Worm (Caenorhabditis elegans): ENCODE results near the gene F42A9.8.

Gene F42A9.8

DNA sequence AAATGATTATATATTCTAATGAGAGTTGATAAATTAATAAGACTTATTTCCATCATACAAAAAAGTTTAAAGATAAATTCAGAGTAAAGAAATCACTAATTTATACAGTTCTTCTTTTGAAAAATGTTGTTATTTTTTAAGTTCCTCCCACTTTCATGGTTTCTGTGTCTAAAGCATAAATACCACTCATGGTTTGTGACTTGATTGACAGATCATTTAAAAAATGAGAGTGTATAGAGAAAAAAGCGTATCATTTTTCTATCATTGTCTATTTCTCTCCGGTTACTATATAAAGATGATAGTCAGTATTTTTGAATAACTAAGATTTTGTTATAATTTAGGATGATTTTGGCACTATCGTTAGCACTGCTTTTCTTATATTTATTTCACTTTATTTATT is 3.9 kb downstream of the F42A9.8 start, which contains the start of gene cyp-33E3:
cyp-33E3 (plus strand) TSS at position 316 of the 400 bp plus-strand sequence.
- TF ChIP-seq ztf-29 (GFP tag; IDR thresholded peaks at IDR 0.05), result no peak
- no peak for TF ChIP-seq cog-1 (tag; optimal IDR thresholded peaks at IDR 0.05)
- TF ChIP-seq med-1 (GFP tag; optimal IDR thresholded peaks at IDR 0.05; ENCODE audit: insufficient read depth), result no peak
- no peak for TF ChIP-seq T22C8.4 (GFP tag; IDR thresholded peaks at IDR 0.05)
- TF ChIP-seq klf-2 (GFP tag; conservative IDR thresholded peaks at IDR 0.05), result no peak
- TF ChIP-seq tab-1 (GFP tag; IDR thresholded peaks at IDR 0.05), result no peak
- no peak for TF ChIP-seq flt-1 (GFP tag; IDR thresholded peaks at IDR 0.05)
- no peak for TF ChIP-seq ref-1 (GFP tag; conservative IDR thresholded peaks at IDR 0.05)
- no peak for TF ChIP-seq ztf-23 (GFP tag; IDR thresholded peaks at IDR 0.05)

DNA sequence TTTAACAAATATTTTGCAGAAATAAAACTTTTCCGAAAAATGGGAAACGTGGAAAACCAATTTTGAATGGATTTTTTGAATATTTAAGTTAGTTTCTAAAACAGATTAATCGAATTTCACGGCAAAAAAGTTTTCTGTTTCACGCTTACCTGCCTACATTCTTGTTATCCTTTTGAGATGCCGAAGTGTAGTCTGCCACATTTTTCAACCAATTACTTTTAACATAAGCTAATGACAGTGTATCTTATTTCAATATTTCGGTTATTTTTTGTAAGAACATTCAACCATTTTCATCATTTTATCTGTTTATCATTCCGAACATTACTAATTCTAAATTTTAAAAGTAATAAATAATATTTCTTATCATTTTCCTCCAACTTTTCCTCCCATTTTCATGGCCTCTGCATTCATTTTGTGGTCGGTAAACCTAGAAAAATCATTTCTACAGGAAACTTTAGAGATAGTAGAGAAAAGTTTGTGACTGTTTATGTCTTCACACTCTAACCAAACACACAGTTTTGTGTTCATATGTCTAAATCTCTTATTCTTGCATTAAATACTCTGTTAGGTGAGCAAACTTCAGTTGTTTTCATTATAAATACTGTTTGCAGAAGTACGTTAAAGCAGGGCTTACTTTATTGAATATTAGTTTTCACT is 6.6 kb downstream of the F42A9.8 start, which contains the start of the genes F42A9.17 and cyp-33E2:
F42A9.17 (minus strand) TSS at position 51 of the 657 bp plus-strand sequence.
cyp-33E2 (plus strand) TSS at position 449 of the 657 bp plus-strand sequence.
- no peak for TF ChIP-seq tab-1 (GFP tag; IDR thresholded peaks at IDR 0.05)
- TF ChIP-seq flt-1 (GFP tag; IDR thresholded peaks at IDR 0.05), result no peak
- TF ChIP-seq T22C8.4 (GFP tag; IDR thresholded peaks at IDR 0.05), result no peak
- no peak for TF ChIP-seq klf-2 (GFP tag; conservative IDR thresholded peaks at IDR 0.05)
- no peak for TF ChIP-seq med-1 (GFP tag; optimal IDR thresholded peaks at IDR 0.05; ENCODE audit: insufficient read depth)
- no peak for TF ChIP-seq ztf-29 (GFP tag; IDR thresholded peaks at IDR 0.05)
- no peak for TF ChIP-seq cog-1 (tag; optimal IDR thresholded peaks at IDR 0.05)
- no peak for TF ChIP-seq ref-1 (GFP tag; conservative IDR thresholded peaks at IDR 0.05)
- TF ChIP-seq ztf-23 (GFP tag; IDR thresholded peaks at IDR 0.05), result no peak

DNA sequence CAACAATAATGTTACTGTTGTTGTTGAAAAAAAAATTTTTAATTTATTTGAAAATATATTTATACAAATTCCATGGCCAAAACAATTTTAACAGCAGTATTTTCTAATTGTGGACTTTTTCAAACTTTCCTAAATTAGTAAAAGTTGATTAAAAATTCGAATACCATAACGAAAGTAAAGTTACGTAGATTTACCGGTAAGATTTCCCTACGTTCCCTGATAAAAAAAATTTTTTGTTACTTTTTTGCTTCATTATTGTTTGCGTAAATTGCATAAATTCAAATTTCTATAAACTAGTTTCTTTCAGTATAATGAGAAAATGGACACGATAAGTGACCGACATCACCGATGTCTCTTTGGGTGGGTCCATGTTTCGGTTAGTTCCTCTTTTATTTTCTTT is 9.7 kb downstream of the F42A9.8 start, which contains the start of gene F42A9.6:
F42A9.6 (plus strand) TSS at position 301 of the 400 bp plus-strand sequence.
- no peak for TF ChIP-seq tab-1 (GFP tag; IDR thresholded peaks at IDR 0.05)
- no peak for TF ChIP-seq ztf-23 (GFP tag; IDR thresholded peaks at IDR 0.05)
- no peak for TF ChIP-seq cog-1 (tag; optimal IDR thresholded peaks at IDR 0.05)
- no peak for TF ChIP-seq T22C8.4 (GFP tag; IDR thresholded peaks at IDR 0.05)
- TF ChIP-seq klf-2 (GFP tag; conservative IDR thresholded peaks at IDR 0.05), result no peak
- TF ChIP-seq flt-1 (GFP tag; IDR thresholded peaks at IDR 0.05), result no peak
- no peak for TF ChIP-seq med-1 (GFP tag; optimal IDR thresholded peaks at IDR 0.05; ENCODE audit: insufficient read depth)
- no peak for TF ChIP-seq ztf-29 (GFP tag; IDR thresholded peaks at IDR 0.05)
- no peak for TF ChIP-seq ref-1 (GFP tag; conservative IDR thresholded peaks at IDR 0.05)

DNA sequence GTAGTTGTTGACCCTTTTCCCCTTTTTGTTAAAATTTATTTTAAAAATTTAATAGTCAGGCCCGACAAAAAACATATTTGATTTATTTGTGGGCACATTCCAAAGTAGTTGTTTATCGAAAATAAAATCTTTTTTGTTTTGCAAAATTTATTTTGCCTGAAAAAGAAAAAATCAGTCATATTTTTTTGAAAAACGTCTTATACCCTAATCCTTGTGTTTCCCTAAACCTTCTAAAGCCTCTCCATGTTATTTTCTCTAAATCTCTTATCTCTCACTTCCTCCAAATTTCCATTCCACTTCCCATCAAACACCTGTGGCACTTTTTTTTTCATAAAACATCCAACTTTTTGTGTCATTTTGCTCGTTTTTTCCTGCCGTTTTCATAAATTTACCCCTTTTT is 10.4 kb downstream of the F42A9.8 start:
- TF ChIP-seq T22C8.4 (GFP tag; IDR thresholded peaks at IDR 0.05) (no peak), tab-1 (GFP tag; IDR thresholded peaks at IDR 0.05) (no peak), ztf-23 (GFP tag; IDR thresholded peaks at IDR 0.05) (no peak), flt-1 (GFP tag; IDR thresholded peaks at IDR 0.05) (no peak), cog-1 (tag; optimal IDR thresholded peaks at IDR 0.05) (no peak)

DNA sequence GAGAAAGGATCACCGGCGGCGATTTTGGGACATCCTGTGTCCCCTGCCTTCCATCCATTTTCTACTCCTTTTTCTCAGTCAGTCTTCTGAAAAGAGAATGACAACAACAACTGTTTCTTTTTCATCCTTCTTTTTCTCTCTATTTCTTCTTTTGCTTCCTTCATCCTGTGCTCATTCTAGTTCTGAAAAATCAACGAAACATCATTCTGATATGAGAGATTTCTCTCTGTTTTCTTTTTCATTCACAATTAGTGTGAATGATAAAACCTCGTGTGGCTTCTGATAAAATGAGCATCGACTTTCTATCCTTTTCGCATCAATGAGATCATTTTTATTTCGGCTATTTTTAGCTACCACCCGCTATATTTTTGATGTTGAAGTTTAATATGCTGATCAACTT is 13.4 kb downstream of the F42A9.8 start:
- TF ChIP-seq med-1 (GFP tag; optimal IDR thresholded peaks at IDR 0.05; ENCODE audit: insufficient read depth) (no peak), T22C8.4 (GFP tag; IDR thresholded peaks at IDR 0.05) (no peak), flt-1 (GFP tag; IDR thresholded peaks at IDR 0.05) (no peak), ref-1 (GFP tag; conservative IDR thresholded peaks at IDR 0.05) (no peak), klf-2 (GFP tag; conservative IDR thresholded peaks at IDR 0.05) (no peak), tab-1 (GFP tag; IDR thresholded peaks at IDR 0.05) (no peak), ztf-23 (GFP tag; IDR thresholded peaks at IDR 0.05) (no peak), ztf-29 (GFP tag; IDR thresholded peaks at IDR 0.05) (no peak), cog-1 (tag; optimal IDR thresholded peaks at IDR 0.05) (no peak)

DNA sequence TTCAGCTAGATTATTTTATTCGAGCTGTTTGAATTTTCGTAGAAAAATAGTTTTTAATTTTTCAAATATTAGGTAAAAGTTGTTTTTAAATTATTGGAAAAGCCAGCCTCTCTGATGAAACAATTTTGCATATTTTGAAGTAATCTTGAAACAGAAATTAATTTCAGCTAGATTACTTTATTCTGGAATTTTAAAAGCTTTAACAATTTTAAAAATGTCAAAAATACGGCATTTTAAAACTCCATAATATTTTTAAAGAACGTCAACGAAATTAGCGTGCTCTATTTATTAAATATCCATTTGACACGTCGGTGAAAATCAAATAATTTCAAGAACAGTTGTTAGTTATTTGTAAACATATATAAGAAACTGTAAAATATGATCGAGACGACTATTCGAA is 15.7 kb downstream of the F42A9.8 start, which contains the start of gene Y59H11AR.10:
Y59H11AR.10 (plus strand) TSS at position 301 of the 400 bp plus-strand sequence.
- TF ChIP-seq flt-1 (GFP tag; IDR thresholded peaks at IDR 0.05) (no peak), ref-1 (GFP tag; conservative IDR thresholded peaks at IDR 0.05) (no peak), T22C8.4 (GFP tag; IDR thresholded peaks at IDR 0.05) (no peak), tab-1 (GFP tag; IDR thresholded peaks at IDR 0.05) (no peak), klf-2 (GFP tag; conservative IDR thresholded peaks at IDR 0.05) (no peak), med-1 (GFP tag; optimal IDR thresholded peaks at IDR 0.05; ENCODE audit: insufficient read depth) (no peak), ztf-29 (GFP tag; IDR thresholded peaks at IDR 0.05) (no peak), cog-1 (tag; optimal IDR thresholded peaks at IDR 0.05) (no peak), ztf-23 (GFP tag; IDR thresholded peaks at IDR 0.05) (no peak)

DNA sequence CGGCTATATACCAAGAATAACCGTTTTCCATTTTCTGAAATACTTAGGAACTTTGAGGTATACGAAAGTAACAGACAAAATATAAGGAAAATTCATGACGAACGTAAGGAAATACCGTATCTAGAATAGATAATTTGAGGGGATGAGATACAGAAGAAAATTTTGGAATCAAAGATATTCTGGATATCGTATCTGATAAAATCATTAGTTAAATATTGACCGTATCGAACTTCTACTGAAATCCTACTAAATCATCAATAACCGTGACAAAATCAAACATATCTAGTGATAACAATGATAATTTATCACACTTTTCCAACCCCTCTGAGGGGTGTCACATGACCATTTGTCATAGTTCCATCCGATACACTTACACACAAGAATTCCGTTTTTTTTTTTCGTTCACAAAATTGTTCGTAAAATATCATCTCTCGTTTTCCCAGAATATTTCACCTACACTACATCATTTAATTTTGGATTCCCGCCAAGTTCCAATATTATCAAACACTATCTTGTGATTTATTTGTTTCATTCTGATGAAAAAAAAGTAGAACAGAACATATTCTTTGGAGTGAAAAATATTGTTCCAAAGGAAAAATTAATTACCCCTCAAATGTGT is 17.8 kb downstream of the F42A9.8 start, which contains the start of gene Y59H11AR.4:
Y59H11AR.4 (minus strand) TSS at position 51 of the 619 bp plus-strand sequence.
- TF ChIP-seq ztf-23 (GFP tag; IDR thresholded peaks at IDR 0.05) (no peak), ref-1 (GFP tag; conservative IDR thresholded peaks at IDR 0.05) (no peak), tab-1 (GFP tag; IDR thresholded peaks at IDR 0.05) (no peak), T22C8.4 (GFP tag; IDR thresholded peaks at IDR 0.05) (no peak), med-1 (GFP tag; optimal IDR thresholded peaks at IDR 0.05; ENCODE audit: insufficient read depth) (no peak), klf-2 (GFP tag; conservative IDR thresholded peaks at IDR 0.05) (no peak), cog-1 (tag; optimal IDR thresholded peaks at IDR 0.05) (no peak), ztf-29 (GFP tag; IDR thresholded peaks at IDR 0.05) (no peak), flt-1 (GFP tag; IDR thresholded peaks at IDR 0.05) (no peak)

DNA sequence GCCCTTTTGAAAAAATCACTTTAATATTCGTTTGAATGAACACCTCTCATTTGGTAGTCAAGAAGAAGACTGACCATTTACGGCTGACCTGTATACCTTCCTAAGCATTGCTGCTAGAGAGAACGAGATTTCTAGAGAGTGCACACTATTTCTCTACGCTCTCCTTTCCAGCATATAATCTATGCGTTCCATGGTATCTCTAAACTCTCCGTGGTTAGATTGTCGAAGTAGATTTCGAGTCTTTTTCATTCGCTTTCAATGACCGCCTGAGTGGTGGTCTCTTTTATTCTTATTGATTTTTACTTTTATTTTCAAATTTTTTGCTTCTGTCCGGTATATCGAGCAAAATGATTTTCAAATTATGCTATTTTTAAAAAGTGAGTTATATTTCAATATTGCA is 21.1 kb downstream of the F42A9.8 start:
- TF ChIP-seq ref-1 (GFP tag; conservative IDR thresholded peaks at IDR 0.05) (no peak), ztf-23 (GFP tag; IDR thresholded peaks at IDR 0.05) (no peak), tab-1 (GFP tag; IDR thresholded peaks at IDR 0.05) (no peak), T22C8.4 (GFP tag; IDR thresholded peaks at IDR 0.05) (no peak), med-1 (GFP tag; optimal IDR thresholded peaks at IDR 0.05; ENCODE audit: insufficient read depth) (no peak)

DNA sequence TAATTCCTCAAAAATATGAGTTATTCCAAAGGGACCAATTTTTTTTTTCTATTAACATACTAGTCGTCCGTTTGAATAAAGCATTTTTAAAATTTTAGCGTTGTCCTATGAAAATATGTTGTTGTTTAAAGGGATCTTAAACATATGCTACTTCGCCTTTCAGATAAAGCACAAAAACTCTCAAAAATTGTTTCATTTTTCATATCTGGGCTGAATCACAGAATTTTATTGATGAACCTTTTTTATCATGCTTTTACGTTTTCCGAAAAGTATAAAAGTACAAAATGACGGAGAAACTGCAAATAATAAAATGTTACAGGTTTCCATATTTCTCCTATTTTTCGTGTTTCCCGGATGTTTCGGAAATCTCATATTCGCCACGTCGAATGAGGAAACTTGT is 22.8 kb downstream of the F42A9.8 start, which contains the start of gene clec-181:
clec-181 (plus strand) TSS at position 301 of the 400 bp plus-strand sequence.
- TF ChIP-seq tab-1 (GFP tag; IDR thresholded peaks at IDR 0.05) (no peak), med-1 (GFP tag; optimal IDR thresholded peaks at IDR 0.05; ENCODE audit: insufficient read depth) (no peak), flt-1 (GFP tag; IDR thresholded peaks at IDR 0.05) (no peak), T22C8.4 (GFP tag; IDR thresholded peaks at IDR 0.05) (no peak)
